Worm (Caenorhabditis elegans): Measurements from ENCODE around the gene Y49E10.29.

Y49E10.29 gene

ce11 chrIII:12429579-12430084 is 39.3 kb upstream of the Y49E10.29 start, which contains the start of gene snr-6 (continued):
- peak; percentile 62 to 97 for TF ChIP-seq efl-1 (optimal IDR thresholded peaks at IDR 0.05)
- peak; percentile 98 to 99 for TF ChIP-seq efl-1 (GFP tag; optimal IDR thresholded peaks at IDR 0.05 in 1 of 2)
- TF ChIP-seq C04F5.9 (tag; optimal IDR thresholded peaks at IDR 0.05), result peak; percentile 41
- TF ChIP-seq ceh-88 (GFP tag; IDR thresholded peaks at IDR 0.05), result no peak
- TF ChIP-seq lsy-2 (tag; optimal IDR thresholded peaks at IDR 0.05), result peak; percentile 98 to 100
- TF ChIP-seq ets-5 (GFP tag; IDR thresholded peaks at IDR 0.05), result no peak
- peak in 1 of 2 experiments; percentile 22 for TF ChIP-seq ztf-11 (tag; optimal IDR thresholded peaks at IDR 0.05)
- TF ChIP-seq dsc-1 (tag; optimal IDR thresholded peaks at IDR 0.05), result peak; percentile 54
- no peak for TF ChIP-seq lin-39 (tag; optimal IDR thresholded peaks at IDR 0.05)
- no peak for TF ChIP-seq ztf-4 (tag; optimal IDR thresholded peaks at IDR 0.05)
- no peak for TF ChIP-seq hlh-17 (GFP tag; optimal IDR thresholded peaks at IDR 0.05; ENCODE audit: borderline replicate concordance)
- TF ChIP-seq lin-13 (GFP tag; optimal IDR thresholded peaks at IDR 0.05), result peak; percentile 69
- TF ChIP-seq mdl-1 (tag; optimal IDR thresholded peaks at IDR 0.05), result peak in 1 of 2 experiments; percentile 67
- peak; percentile 99 for TF ChIP-seq lin-35 (GFP tag; optimal IDR thresholded peaks at IDR 0.05)
- peak; percentile 41 for TF ChIP-seq ceh-90 (tag; optimal IDR thresholded peaks at IDR 0.05)
- TF ChIP-seq fkh-10 (GFP tag; optimal IDR thresholded peaks at IDR 0.05), result peak; percentile 46
- TF ChIP-seq pax-3 (tag; optimal IDR thresholded peaks at IDR 0.05), result peak; percentile 22
- TF ChIP-seq elt-2 (tag; optimal IDR thresholded peaks at IDR 0.05), result no peak
- peak; percentile 35 for TF ChIP-seq lir-3 (tag; optimal IDR thresholded peaks at IDR 0.05; ENCODE audit: poor library complexity)
- peak; percentile 61 for TF ChIP-seq swsn-7 (tag; optimal IDR thresholded peaks at IDR 0.05)
- TF ChIP-seq nhr-19 (GFP tag; conservative IDR thresholded peaks at IDR 0.05), result no peak; the same call in 1 of the 2 replicates
- no peak for TF ChIP-seq ceh-8 (GFP tag; optimal IDR thresholded peaks at IDR 0.05)
- peak; percentile 88 for TF ChIP-seq mep-1 (tag; optimal IDR thresholded peaks at IDR 0.05)
- peak; percentile 44 for TF ChIP-seq nhr-237 (tag; optimal IDR thresholded peaks at IDR 0.05)
- TF ChIP-seq xbp-1 (tag; optimal IDR thresholded peaks at IDR 0.05), result peak; percentile 73
- TF ChIP-seq C16A3.4 (tag; optimal IDR thresholded peaks at IDR 0.05), result peak; percentile 80
- peak; percentile 54 for TF ChIP-seq irx-1 (tag; optimal IDR thresholded peaks at IDR 0.05)
- no peak for TF ChIP-seq zag-1 (tag; optimal IDR thresholded peaks at IDR 0.05)
- TF ChIP-seq unc-86 (tag; optimal IDR thresholded peaks at IDR 0.05), result peak; percentile 59
- TF ChIP-seq vab-15 (tag; optimal IDR thresholded peaks at IDR 0.05), result no peak
- TF ChIP-seq nhr-47 (tag; optimal IDR thresholded peaks at IDR 0.05), result peak; percentile 83
- TF ChIP-seq fkh-4 (tag; optimal IDR thresholded peaks at IDR 0.05; ENCODE audit: borderline replicate concordance), result no peak

- TF ChIP-seq elt-3 (tag; optimal IDR thresholded peaks at IDR 0.05) (no peak), efl-1 (optimal IDR thresholded peaks at IDR 0.05) (no peak), efl-1 (GFP tag; optimal IDR thresholded peaks at IDR 0.05 in 1 of 2) (peak in 1 of 2 experiments; percentile 87)
Measured at ce11 chrIII:12430209-12430608, 38.8 kb upstream of the Y49E10.29 start, which contains the start of gene Y49E10.16. Gene Y49E10.16, plus strand, starts transcription at chrIII:12430509.

ce11 chrIII:12434104-12434503 is 34.9 kb upstream of the Y49E10.29 start, which contains the start of gene Y49E10.27:
Gene Y49E10.27, plus strand, starts transcription at chrIII:12434404.
- TF ChIP-seq nhr-71 (tag; optimal IDR thresholded peaks at IDR 0.05) (no peak), pqm-1 (tag; optimal IDR thresholded peaks at IDR 0.05) (no peak), swsn-7 (tag; optimal IDR thresholded peaks at IDR 0.05) (no peak), hlh-4 (tag; optimal IDR thresholded peaks at IDR 0.05) (no peak)

- TF ChIP-seq zag-1 (tag; optimal IDR thresholded peaks at IDR 0.05), result no peak
- peak; percentile 24 for TF ChIP-seq nhr-85 (tag)
Measured at ce11 chrIII:12436215-12436614, 32.8 kb upstream of the Y49E10.29 start, which contains the start of gene fbxa-218. Gene fbxa-218, plus strand, starts transcription at chrIII:12436515.

Measured in whole organism, L1 larva.